Worm (Caenorhabditis elegans) whole organism, early embryonic: ENCODE measurements around the gene Y51H4A.24.
"Not testable (repeated sequence)": the region's sequence is repeated elsewhere in the genome, so short reads cannot be mapped to it uniquely, and the experiment has no call there.

Experiments used
- F13C5.2 ChIP-seq: sonication (generic microtip); optimal IDR thresholded peaks from 2 replicates; lab custom pipeline; 2017; ENCODE audit warnings: mild to moderate bottlenecking, missing genetic modification characterization, inconsistent platforms, missing compliant biosample characterization
- aly-1 ChIP-seq: sonication (generic microtip); optimal IDR thresholded peaks from 2 replicates; lab custom pipeline; 2016; ENCODE audit warnings: missing genetic modification characterization, missing compliant biosample characterization
- ama-1 ChIP-seq: fragments of 150-350 bp; optimal IDR thresholded peaks from 2 replicates; lab custom pipeline; 2014
- ceh-36 ChIP-seq: sonication (generic microtip); optimal IDR thresholded peaks from 2 replicates; lab custom pipeline; 2016; ENCODE audit warnings: missing genetic modification characterization, inconsistent platforms, missing compliant biosample characterization
- flt-1 ChIP-seq: fragments of 200-800 bp; sonication (Bioruptor generic); IDR thresholded peaks from 2 replicates; pipeline ENCODE4 v1.3.6; 2022; ENCODE audit warnings: missing genetic modification characterization, missing compliant biosample characterization
- hmg-4 ChIP-seq: fragments of 200-800 bp; sonication (Bioruptor generic); optimal IDR thresholded peaks from 2 replicates; lab custom pipeline; 2018; ENCODE audit warnings: mild to moderate bottlenecking, missing genetic modification characterization, missing compliant biosample characterization
- pes-1 ChIP-seq: fragments of 200-800 bp; sonication (Bioruptor generic); IDR thresholded peaks from 2 replicates; pipeline ENCODE4 v1.3.6; 2022; ENCODE audit warnings: missing genetic modification reagents, missing genetic modification characterization, missing compliant biosample characterization
- scrt-1 ChIP-seq: fragments of 200-800 bp; sonication (Bioruptor generic); IDR thresholded peaks from 2 replicates; pipeline ENCODE4 v1.3.6; 2022; ENCODE audit warnings: missing genetic modification characterization, missing compliant biosample characterization
- sea-1 ChIP-seq: fragments of 200-800 bp; sonication (Bioruptor generic); conservative IDR thresholded peaks from 2 replicates; pipeline ENCODE4 v1.3.6; 2022; ENCODE audit warnings: missing genetic modification characterization, missing compliant biosample characterization
- tbx-11 ChIP-seq: fragments of 200-800 bp; sonication (Bioruptor generic); IDR thresholded peaks from 2 replicates; pipeline ENCODE4 v1.3.6; 2022; ENCODE audit warnings: missing genetic modification characterization, missing compliant biosample characterization

- TF ChIP-seq flt-1 (GFP tag; lab: Robert Waterston, UW); ama-1 (lab: Kevin White, UChicago); F13C5.2 (tag; lab: Kevin White, UChicago); tbx-11 (GFP tag; lab: Robert Waterston, UW); aly-1 (tag; lab: Kevin White, UChicago); sea-1 (GFP tag; lab: Robert Waterston, UW); scrt-1 (GFP tag; lab: Robert Waterston, UW); pes-1; hmg-4 (GFP tag; lab: Kevin White, UChicago); ceh-36 (tag; lab: Kevin White, UChicago): not testable (repeated sequence)
Measured at ce11 chrIV:16755771-16756170, 15.1 kb upstream of the Y51H4A.24 start, which contains the start of gene Y43D4A.2.
